Fruit fly (Drosophila melanogaster) whole organism, adult: ENCODE measurements around the gene PEK.

Experiments used
- CG11617 ChIP-seq: fragments of 200-800 bp; sonication (Bioruptor generic); optimal IDR thresholded peaks from 2 replicates; lab custom pipeline; 2017; ENCODE audit warnings: mild to moderate bottlenecking, missing biosample characterization, missing genetic modification reagents, missing genetic modification characterization
- CG33017 ChIP-seq: fragments of 200-800 bp; sonication (Bioruptor generic); optimal IDR thresholded peaks from 2 replicates; lab custom pipeline; 2018; ENCODE audit warnings: missing biosample characterization, mild to moderate bottlenecking, missing genetic modification characterization, moderate library complexity
- CG7045 ChIP-seq: fragments of 200-800 bp; sonication (Bioruptor generic); optimal IDR thresholded peaks from 2 replicates; lab custom pipeline; 2017; ENCODE audit warnings: missing biosample characterization, mild to moderate bottlenecking, missing genetic modification characterization
- Mnt ChIP-seq: fragments of 200-800 bp; sonication (Bioruptor generic); optimal IDR thresholded peaks from 2 replicates; lab custom pipeline; 2016; ENCODE audit warnings: missing biosample characterization, mild to moderate bottlenecking, missing genetic modification characterization
- kay ChIP-seq: fragments of 200-800 bp; sonication (Bioruptor generic); peaks from one replicate; lab custom pipeline; 2016; ENCODE audit warnings: missing biosample characterization, missing genetic modification characterization, borderline replicate concordance
- pad ChIP-seq: fragments of 200-800 bp; sonication (Bioruptor generic); optimal IDR thresholded peaks from 3 replicates; lab custom pipeline; 2017; ENCODE audit warnings: missing biosample characterization, missing genetic modification characterization, mild to moderate bottlenecking, moderate library complexity, missing genetic modification reagents
- tj ChIP-seq: fragments of 200-800 bp; sonication (Bioruptor generic); optimal IDR thresholded peaks from 3 replicates; lab custom pipeline; 2017; ENCODE audit warnings: missing biosample characterization, mild to moderate bottlenecking, missing genetic modification characterization, moderate library complexity
- toe ChIP-seq: fragments of 200-800 bp; sonication (Bioruptor generic); optimal IDR thresholded peaks from 2 replicates; lab custom pipeline; 2016; ENCODE audit warnings: missing biosample characterization, missing genetic modification characterization

dm6 chr3R:5482790-5483189 is 18.2 kb upstream of the PEK start:
- TF ChIP-seq kay (GFP tag; lab: Kevin White, UChicago) (no peak), CG7045 (GFP tag; lab: Kevin White, UChicago) (no peak), pad (GFP tag; lab: Kevin White, UChicago) (no peak), CG11617 (no peak), CG33017 (tag; lab: Kevin White, UChicago) (no peak), Mnt (no peak), tj (GFP tag; lab: Kevin White, UChicago) (no peak), toe (no peak)
